Worm (Caenorhabditis elegans) whole organism, L3 larva: ENCODE data around the gene clec-3.

Experiments used
- egl-5 ChIP-seq: fragments of 150-350 bp; optimal IDR thresholded peaks from 2 replicates; lab custom pipeline; 2017; ENCODE audit warnings: missing biosample characterization, missing genetic modification reagents, missing genetic modification characterization, inconsistent platforms
- nhr-237 ChIP-seq: fragments of 150-350 bp; optimal IDR thresholded peaks from 2 replicates; lab custom pipeline; 2014; ENCODE audit warnings: missing biosample characterization, missing genetic modification characterization
- nhr-43 ChIP-seq: sonication (generic microtip); optimal IDR thresholded peaks from 2 replicates; lab custom pipeline; 2016; ENCODE audit warnings: mild to moderate bottlenecking, missing genetic modification characterization, missing compliant biosample characterization; ENCODE audit not compliant: poor library complexity, severe bottlenecking
- unc-62 ChIP-seq: fragments of 150-350 bp; sonication (generic microtip); optimal IDR thresholded peaks from 4 replicates; lab custom pipeline; 2014; ENCODE audit warnings: missing biosample characterization, missing genetic modification reagents, missing genetic modification characterization

DNA sequence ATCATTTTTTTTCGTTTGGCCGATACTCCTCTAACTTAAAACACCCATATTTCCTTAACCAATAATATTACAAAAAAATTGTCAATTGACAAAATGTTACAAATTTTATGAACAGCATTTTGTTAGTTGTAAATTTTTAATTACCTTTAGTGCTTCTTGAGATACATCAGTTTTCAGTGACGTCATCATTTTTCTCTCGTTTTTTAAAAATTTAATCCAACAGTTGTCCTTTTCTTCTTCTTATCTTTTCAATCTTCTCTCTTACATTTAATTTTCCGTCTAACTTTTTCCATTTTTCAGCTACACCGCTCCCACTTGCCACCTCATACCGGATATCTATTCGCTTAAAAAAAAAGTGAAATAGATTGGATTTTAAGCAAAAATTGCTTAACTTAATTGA is 23.0 kb downstream of the clec-3 start, which contains the start of gene lido-8:
- no peak for TF ChIP-seq nhr-237 (tag; lab: Kevin White, UChicago)
- TF ChIP-seq egl-5: no peak
- no peak for TF ChIP-seq nhr-43 (tag; lab: Kevin White, UChicago)
- TF ChIP-seq unc-62: no peak
